Worm (Caenorhabditis elegans): ENCODE data around the gene snrp-40.1.

- TF ChIP-seq pha-4 (GFP tag; IDR thresholded peaks at IDR 0.05) (0 out of 2 replicates have a peak, but pooled peaks have one; percentile 18), pha-4 (tag; optimal IDR thresholded peaks at IDR 0.05) (no peak), madf-5 (GFP tag; IDR thresholded peaks at IDR 0.05) (no peak)
Measured at ce11 chrX:11340478-11340877, 40.9 kb upstream of the snrp-40.1 start.

Data from whole organism, L4 larva.